Worm (Caenorhabditis elegans) whole organism, young adult: ENCODE measurements around the gene D1054.10.

Source experiments
- B0019.2 ChIP-seq: fragments of 200-800 bp; sonication (Bioruptor generic); conservative IDR thresholded peaks from 2 replicates; pipeline ENCODE4 v1.3.6; 2022; ENCODE audit warnings: missing genetic modification reagents, missing genetic modification characterization, missing compliant biosample characterization
- B0336.3 ChIP-seq: fragments of 200-800 bp; sonication (Bioruptor generic); IDR thresholded peaks from 2 replicates; pipeline ENCODE4 v1.3.6; 2022; ENCODE audit warnings: missing genetic modification characterization, missing compliant biosample characterization
- F10E7.11 ChIP-seq: sonication (generic microtip); optimal IDR thresholded peaks from 2 replicates; lab custom pipeline; 2017; ENCODE audit warnings: mild to moderate bottlenecking, missing genetic modification characterization, moderate library complexity, missing compliant biosample characterization
- F49E8.2 ChIP-seq: sonication (generic microtip); optimal IDR thresholded peaks from 3 replicates; lab custom pipeline; 2017; ENCODE audit warnings: missing genetic modification characterization, mild to moderate bottlenecking, missing compliant biosample characterization, antibody characterized with exemption, moderate library complexity; ENCODE audit not compliant: insufficient read depth
- F57C9.4 ChIP-seq: sonication (generic microtip); optimal IDR thresholded peaks from 2 replicates; lab custom pipeline; 2017; ENCODE audit warnings: mild to moderate bottlenecking, missing genetic modification characterization, missing compliant biosample characterization
- K11D2.4 ChIP-seq: fragments of 200-800 bp; sonication (Bioruptor generic); IDR thresholded peaks from 2 replicates; pipeline ENCODE4 v1.3.6; 2022; ENCODE audit warnings: missing genetic modification reagents, missing genetic modification characterization, missing compliant biosample characterization
- Y53F4B.3 ChIP-seq: fragments of 200-800 bp; sonication (Bioruptor generic); IDR thresholded peaks from 2 replicates; pipeline ENCODE4 v1.3.6; 2022; ENCODE audit warnings: missing genetic modification reagents, missing genetic modification characterization, missing compliant biosample characterization
- Y53G8AR.9 ChIP-seq: fragments of 200-800 bp; sonication (Bioruptor generic); conservative IDR thresholded peaks from 2 replicates; pipeline ENCODE4 v1.3.6; 2022; ENCODE audit warnings: missing genetic modification reagents, missing genetic modification characterization, missing compliant biosample characterization
- Y56A3A.18 ChIP-seq: fragments of 200-800 bp; sonication (Bioruptor generic); IDR thresholded peaks from 2 replicates; pipeline ENCODE4 v1.3.6; 2022; ENCODE audit warnings: missing genetic modification reagents, missing genetic modification characterization, missing compliant biosample characterization
- ZK185.1 ChIP-seq: sonication (generic microtip); optimal IDR thresholded peaks from 2 replicates; lab custom pipeline; 2016; ENCODE audit warnings: mild to moderate bottlenecking, missing genetic modification characterization, missing compliant biosample characterization; ENCODE audit not compliant: poor library complexity, severe bottlenecking
- aptf-2 ChIP-seq: fragments of 200-800 bp; sonication (Bioruptor generic); conservative IDR thresholded peaks from 2 replicates; pipeline ENCODE4 v1.3.6; 2022; ENCODE audit warnings: missing genetic modification reagents, missing genetic modification characterization, missing compliant biosample characterization
- attf-3 ChIP-seq: fragments of 200-800 bp; sonication (Bioruptor generic); conservative IDR thresholded peaks from 2 replicates; pipeline ENCODE4 v1.3.6; 2022; ENCODE audit warnings: missing genetic modification reagents, missing genetic modification characterization, missing compliant biosample characterization
- cebp-1 ChIP-seq, 2 experiments: fragments of 200-800 bp in 1 of 2; sonication (Bioruptor generic) in 1 of 2; sonication (generic microtip) in 1 of 2; IDR thresholded peaks in 1 of 2; optimal IDR thresholded peaks in 1 of 2; 2 replicates each; pipeline versions ENCODE4 v1.3.6 to Lab custom; 2017 to 2022; ENCODE audit warnings: missing compliant biosample characterization in 2 of 2, missing genetic modification characterization in 2 of 2, mild to moderate bottlenecking in 1 of 2, missing genetic modification reagents in 1 of 2, moderate library complexity in 1 of 2
- ceh-100 ChIP-seq: fragments of 200-800 bp; sonication (Bioruptor generic); IDR thresholded peaks from 2 replicates; pipeline ENCODE4 v1.3.6; 2022; ENCODE audit warnings: missing genetic modification reagents, missing genetic modification characterization, missing compliant biosample characterization
- ceh-40 ChIP-seq: fragments of 200-800 bp; sonication (Bioruptor generic); IDR thresholded peaks from 2 replicates; pipeline ENCODE4 v1.3.6; 2022; ENCODE audit warnings: missing genetic modification characterization, missing compliant biosample characterization
- ceh-79 ChIP-seq: sonication (generic microtip); optimal IDR thresholded peaks from 2 replicates; lab custom pipeline; 2017; ENCODE audit warnings: mild to moderate bottlenecking, missing genetic modification characterization, missing compliant biosample characterization
- ceh-91 ChIP-seq: fragments of 200-800 bp; sonication (Bioruptor generic); IDR thresholded peaks from 2 replicates; pipeline ENCODE4 v1.3.6; 2022; ENCODE audit warnings: missing genetic modification reagents, missing genetic modification characterization, missing compliant biosample characterization
- chd-7 ChIP-seq: sonication (generic microtip); optimal IDR thresholded peaks from 2 replicates; lab custom pipeline; 2016; ENCODE audit warnings: mild to moderate bottlenecking, missing genetic modification characterization, moderate library complexity, missing compliant biosample characterization
- die-1 ChIP-seq: sonication (generic microtip); optimal IDR thresholded peaks from 2 replicates; lab custom pipeline; 2016; ENCODE audit warnings: missing genotype, mild to moderate bottlenecking, missing genetic modification characterization, missing compliant biosample characterization
- dox-1 ChIP-seq: fragments of 200-800 bp; sonication (Bioruptor generic); IDR thresholded peaks from 2 replicates; pipeline ENCODE4 v1.3.6; 2022; ENCODE audit warnings: missing genetic modification reagents, missing genetic modification characterization, missing compliant biosample characterization
- efl-1 ChIP-seq: fragments of 150-350 bp; optimal IDR thresholded peaks from 2 replicates; lab custom pipeline; 2014; ENCODE audit warnings: missing biosample characterization, missing genetic modification reagents, missing genetic modification characterization
- egl-18 ChIP-seq: fragments of 200-800 bp; sonication (Bioruptor generic); IDR thresholded peaks from 2 replicates; pipeline ENCODE4 v1.3.6; 2022; ENCODE audit warnings: missing genetic modification reagents, missing genetic modification characterization, missing compliant biosample characterization
- ekl-4 ChIP-seq: fragments of 200-800 bp; sonication (Bioruptor generic); IDR thresholded peaks from 2 replicates; pipeline ENCODE4 v1.3.6; 2022; ENCODE audit warnings: missing genetic modification reagents, missing genetic modification characterization, missing compliant biosample characterization
- fkh-3 ChIP-seq: sonication (generic microtip); optimal IDR thresholded peaks from 2 replicates; lab custom pipeline; 2016; ENCODE audit warnings: mild to moderate bottlenecking, missing genetic modification characterization, missing compliant biosample characterization
- gei-17 ChIP-seq: fragments of 200-800 bp; sonication (Bioruptor generic); optimal IDR thresholded peaks from 2 replicates; lab custom pipeline; 2018; ENCODE audit warnings: mild to moderate bottlenecking, missing genetic modification characterization, missing compliant biosample characterization
- let-607 ChIP-seq, 2 experiments: fragments of 200-800 bp in 1 of 2; sonication (Bioruptor generic) in 1 of 2; sonication (generic microtip) in 1 of 2; optimal IDR thresholded peaks; 2 replicates each; lab custom pipeline; 2016 to 2018; ENCODE audit warnings: mild to moderate bottlenecking in 2 of 2, missing compliant biosample characterization in 2 of 2, missing genetic modification characterization in 2 of 2, moderate library complexity in 2 of 2, missing genotype in 1 of 2
- lsl-1 ChIP-seq: fragments of 200-800 bp; sonication (Bioruptor generic); optimal IDR thresholded peaks from 2 replicates; lab custom pipeline; 2018; ENCODE audit warnings: mild to moderate bottlenecking, missing genetic modification characterization, moderate library complexity, missing compliant biosample characterization
- madf-8 ChIP-seq: fragments of 200-800 bp; sonication (Bioruptor generic); conservative IDR thresholded peaks from 2 replicates; pipeline ENCODE4 v1.3.6; 2022; ENCODE audit warnings: missing genetic modification reagents, missing genetic modification characterization, missing compliant biosample characterization
- mcd-1 ChIP-seq: fragments of 200-800 bp; sonication (Bioruptor generic); IDR thresholded peaks from 2 replicates; pipeline ENCODE4 v1.3.6; 2022; ENCODE audit warnings: missing genetic modification reagents, missing genetic modification characterization, missing compliant biosample characterization
- mes-4 ChIP-seq: sonication (generic microtip); optimal IDR thresholded peaks from 2 replicates; lab custom pipeline; 2016; ENCODE audit warnings: missing genotype, missing genetic modification characterization, missing compliant biosample characterization
- nfya-2 ChIP-seq: fragments of 200-800 bp; sonication (Bioruptor generic); IDR thresholded peaks from 2 replicates; pipeline ENCODE4 v1.3.6; 2022; ENCODE audit warnings: missing genetic modification reagents, missing genetic modification characterization, missing compliant biosample characterization
- nhr-179 ChIP-seq: sonication (generic microtip); optimal IDR thresholded peaks from 2 replicates; lab custom pipeline; 2016; ENCODE audit warnings: mild to moderate bottlenecking, missing genetic modification characterization, missing compliant biosample characterization
- nhr-27 ChIP-seq: fragments of 200-800 bp; sonication (Bioruptor generic); optimal IDR thresholded peaks from 2 replicates; lab custom pipeline; 2018; ENCODE audit warnings: mild to moderate bottlenecking, missing genetic modification characterization, moderate library complexity, missing compliant biosample characterization
- pha-4 ChIP-seq: fragments of 150-350 bp; sonication (generic microtip); optimal IDR thresholded peaks from 2 replicates; lab custom pipeline; 2014; ENCODE audit warnings: missing biosample characterization, missing genetic modification reagents, missing genetic modification characterization
- sdz-38 ChIP-seq: sonication (generic microtip); optimal IDR thresholded peaks from 2 replicates; lab custom pipeline; 2016; ENCODE audit warnings: missing genotype, missing genetic modification characterization, missing compliant biosample characterization
- snpc-1.1 ChIP-seq: sonication (generic microtip); optimal IDR thresholded peaks from 2 replicates; lab custom pipeline; 2017; ENCODE audit warnings: missing genetic modification characterization, mild to moderate bottlenecking, missing compliant biosample characterization, antibody characterized with exemption, moderate library complexity, missing genotype, missing genetic modification reagents; ENCODE audit not compliant: insufficient read depth
- somi-1 ChIP-seq: fragments of 200-800 bp; sonication (Bioruptor generic); optimal IDR thresholded peaks from 2 replicates; lab custom pipeline; 2018; ENCODE audit warnings: mild to moderate bottlenecking, missing genetic modification characterization, missing compliant biosample characterization
- sptf-2 ChIP-seq: fragments of 200-800 bp; sonication (Bioruptor generic); optimal IDR thresholded peaks from 2 replicates; lab custom pipeline; 2018; ENCODE audit warnings: mild to moderate bottlenecking, missing genetic modification characterization, missing compliant biosample characterization
- xnd-1 ChIP-seq: sonication (generic microtip); optimal IDR thresholded peaks from 2 replicates; lab custom pipeline; 2016; ENCODE audit warnings: missing genotype, missing genetic modification reagents, missing genetic modification characterization, missing compliant biosample characterization
- ztf-22 ChIP-seq: fragments of 200-800 bp; sonication (Bioruptor generic); optimal IDR thresholded peaks from 2 replicates; lab custom pipeline; 2018; ENCODE audit warnings: mild to moderate bottlenecking, missing genetic modification characterization, moderate library complexity, missing compliant biosample characterization

D1054.10 gene

DNA sequence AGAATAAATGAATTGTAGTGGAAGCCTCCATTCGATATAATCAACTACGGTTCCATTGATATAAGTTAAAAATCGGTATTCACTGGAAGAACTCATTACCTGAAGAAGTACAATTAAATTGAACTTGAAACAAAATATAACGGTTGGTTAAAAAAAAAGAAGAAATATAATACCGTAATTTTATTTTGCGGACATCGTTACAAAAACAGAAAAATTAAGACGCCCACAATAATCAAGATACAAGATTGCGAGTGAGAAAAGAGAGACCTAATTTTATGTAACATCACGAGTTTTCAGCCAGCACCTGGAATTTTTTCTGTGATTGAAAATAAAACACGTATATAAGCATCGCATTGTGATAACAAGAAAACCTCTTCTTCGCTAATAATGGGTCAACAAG lies 30.0 kb downstream of the D1054.10 start, which contains the start of gene sre-6:
Gene sre-6, minus strand, starts transcription at position 101 of the 400 bp plus-strand sequence.
- TF ChIP-seq madf-8 (no peak), somi-1 (GFP tag; lab: Kevin White, UChicago) (no peak), mcd-1 (GFP tag; lab: Robert Waterston, UW) (no peak), B0019.2 (GFP tag; lab: Robert Waterston, UW) (no peak), F10E7.11 (no peak), let-607 (tag; optimal IDR thresholded peaks at IDR 0.05; lab: Kevin White, UChicago) (no peak), ztf-22 (GFP tag; lab: Kevin White, UChicago) (no peak), F49E8.2 (tag; lab: Kevin White, UChicago) (no peak), chd-7 (tag; lab: Kevin White, UChicago) (no peak), sdz-38 (tag; lab: Kevin White, UChicago) (no peak), ekl-4 (GFP tag; lab: Robert Waterston, UW) (no peak), mes-4 (no peak), aptf-2 (GFP tag; lab: Robert Waterston, UW) (no peak), fkh-3 (tag; lab: Kevin White, UChicago) (no peak), Y56A3A.18 (no peak), B0336.3 (no peak), ZK185.1 (no peak)
- TF ChIP-seq, all 124 proteins: peak for 0

DNA sequence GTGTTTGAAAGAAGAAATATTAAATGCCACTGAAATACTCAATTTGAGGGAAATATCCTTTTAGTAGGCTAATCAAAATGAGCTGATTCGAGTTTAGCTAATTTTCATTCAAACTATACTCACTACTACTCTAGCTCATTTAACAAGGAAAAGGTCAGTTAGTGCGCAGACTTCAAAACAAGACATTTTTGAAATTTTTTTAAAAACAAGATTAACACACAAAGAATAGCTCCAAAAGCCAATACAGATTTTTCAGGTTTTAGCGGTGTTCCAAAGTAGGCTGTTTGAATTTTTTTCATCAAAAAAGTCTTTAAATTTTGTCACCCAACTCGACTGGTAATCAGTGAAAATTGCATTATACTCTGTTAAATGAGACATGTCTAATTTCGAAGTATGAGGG lies 31.8 kb downstream of the D1054.10 start:
- no peak for TF ChIP-seq K11D2.4 (GFP tag; lab: Robert Waterston, UW)
- no peak for TF ChIP-seq ceh-91 (GFP tag; lab: Robert Waterston, UW)
- TF ChIP-seq attf-3 = no peak
- no peak for TF ChIP-seq F57C9.4 (tag; lab: Kevin White, UChicago)
- TF ChIP-seq nhr-27 (tag; lab: Kevin White, UChicago) = no peak
- no peak for TF ChIP-seq sdz-38 (tag; lab: Kevin White, UChicago)
- TF ChIP-seq xnd-1 (tag; lab: Kevin White, UChicago) = no peak
- no peak for TF ChIP-seq pha-4 (tag; lab: Kevin White, UChicago)

DNA sequence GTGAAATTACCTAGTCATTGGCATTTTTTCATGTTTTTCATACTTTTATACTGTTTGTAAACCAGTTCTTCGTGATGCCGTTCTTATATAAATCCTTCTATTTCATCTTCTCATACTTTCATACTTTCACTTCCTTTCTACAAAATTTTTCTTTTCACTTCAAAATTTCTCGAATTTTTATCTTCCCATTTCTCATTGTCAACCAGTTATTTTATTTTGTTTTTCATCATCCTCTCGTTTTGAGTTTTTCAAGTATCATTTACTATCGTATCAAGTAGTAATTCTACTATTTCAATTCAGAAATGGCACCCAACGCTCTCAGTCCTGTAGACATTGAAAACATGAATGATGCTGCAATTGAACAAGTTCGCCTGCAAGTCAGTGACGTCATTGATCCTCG lies 34.0 kb downstream of the D1054.10 start, which contains the start of gene F28H7.8:
Gene F28H7.8, plus strand, starts transcription at position 301 of the 400 bp plus-strand sequence.
- no peak for TF ChIP-seq sptf-2
- TF ChIP-seq, all 124 proteins: peak for 0

DNA sequence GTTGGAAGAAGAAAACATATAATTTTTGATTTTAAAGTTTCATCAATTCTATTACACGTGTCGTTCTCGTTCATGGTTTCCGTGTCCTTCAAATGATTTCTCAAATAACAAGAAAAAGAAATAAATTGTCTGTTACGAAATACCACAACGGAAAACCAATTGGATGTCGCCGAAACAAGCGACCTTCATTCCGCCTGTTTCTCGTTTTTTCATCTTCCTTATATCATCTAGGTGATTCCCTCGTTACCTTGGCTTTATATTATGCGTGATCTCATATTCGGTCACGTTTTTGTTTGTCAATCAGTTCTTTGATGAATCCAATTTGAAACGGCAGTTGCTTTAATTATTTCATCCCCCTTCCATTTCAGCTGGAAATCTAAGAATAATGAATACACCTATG lies 35.5 kb downstream of the D1054.10 start:
- peak; percentile 57; the same call in 1 of the 2 replicates for TF ChIP-seq cebp-1 (GFP tag; IDR thresholded peaks at IDR 0.05; lab: Robert Waterston, UW)
- no peak for TF ChIP-seq cebp-1 (tag; optimal IDR thresholded peaks at IDR 0.05; lab: Kevin White, UChicago)
- no peak for TF ChIP-seq ceh-100

DNA sequence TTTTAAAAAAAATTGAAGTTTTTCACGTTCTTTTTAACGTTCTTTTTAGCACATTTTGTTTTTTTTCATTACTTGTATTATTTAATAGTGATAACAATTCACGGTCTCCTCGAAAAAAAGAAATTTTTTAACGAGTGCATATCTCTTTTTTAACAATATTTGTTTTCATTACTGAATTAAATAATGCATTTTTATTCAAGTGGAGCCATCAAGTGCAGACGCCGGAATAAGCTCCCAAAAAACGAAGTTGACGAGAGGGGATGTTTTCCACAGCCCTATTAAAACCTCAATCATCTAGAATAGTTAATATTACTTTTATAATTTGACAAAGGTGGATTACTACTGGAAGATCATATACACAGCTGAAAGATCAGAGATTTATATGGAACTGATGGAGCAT lies 36.0 kb downstream of the D1054.10 start, which contains the start of gene irld-6:
Gene irld-6, minus strand, starts transcription at position 101 of the 400 bp plus-strand sequence.
- TF ChIP-seq dox-1 (GFP tag; lab: Robert Waterston, UW) (no peak), snpc-1.1 (tag; lab: Kevin White, UChicago) (no peak), xnd-1 (tag; lab: Kevin White, UChicago) (no peak), nhr-27 (tag; lab: Kevin White, UChicago) (no peak), Y53F4B.3 (GFP tag; lab: Robert Waterston, UW) (no peak), Y53G8AR.9 (no peak), ztf-22 (GFP tag; lab: Kevin White, UChicago) (no peak), efl-1 (no peak), lsl-1 (GFP tag; lab: Kevin White, UChicago) (no peak), nhr-179 (no peak), ceh-40 (GFP tag; lab: Robert Waterston, UW) (no peak), ceh-79 (tag; lab: Kevin White, UChicago) (no peak), gei-17 (GFP tag; lab: Kevin White, UChicago) (no peak), cebp-1 (GFP tag; IDR thresholded peaks at IDR 0.05; lab: Robert Waterston, UW) (no peak), cebp-1 (tag; optimal IDR thresholded peaks at IDR 0.05; lab: Kevin White, UChicago) (no peak), fkh-3 (tag; lab: Kevin White, UChicago) (no peak), die-1 (tag; lab: Kevin White, UChicago) (no peak), egl-18 (GFP tag; lab: Robert Waterston, UW) (no peak), nfya-2 (GFP tag; lab: Robert Waterston, UW) (no peak), mes-4 (no peak), K11D2.4 (GFP tag; lab: Robert Waterston, UW) (no peak)
